Worm (Caenorhabditis elegans) whole organism, L2 larva: ENCODE results near the gene Y48E1C.4.

Experiments
- C34F6.9 ChIP-seq: fragments of 150-350 bp; optimal IDR thresholded peaks from 2 replicates; lab custom pipeline; 2014; ENCODE audit warnings: missing biosample characterization, missing genetic modification characterization
- F13H6.1 ChIP-seq: sonication (generic microtip); optimal IDR thresholded peaks from 2 replicates; lab custom pipeline; 2016; ENCODE audit warnings: missing genetic modification characterization, missing compliant biosample characterization
- R02D3.7 ChIP-seq: fragments of 150-350 bp; optimal IDR thresholded peaks from 2 replicates; lab custom pipeline; 2014; ENCODE audit warnings: missing biosample characterization, missing genetic modification characterization
- Y55F3AM.14 ChIP-seq: fragments of 200-800 bp; sonication (Bioruptor generic); optimal IDR thresholded peaks from 2 replicates; lab custom pipeline; 2018; ENCODE audit warnings: mild to moderate bottlenecking, missing genetic modification characterization, missing compliant biosample characterization
- ZK546.5 ChIP-seq: sonication (generic microtip); optimal IDR thresholded peaks from 2 replicates; lab custom pipeline; 2017; ENCODE audit warnings: missing biosample characterization, missing genetic modification characterization
- alr-1 ChIP-seq: fragments of 150-350 bp; optimal IDR thresholded peaks from 2 replicates; lab custom pipeline; 2014; ENCODE audit warnings: missing biosample characterization, missing genetic modification characterization
- aly-2 ChIP-seq: fragments of 150-350 bp; optimal IDR thresholded peaks from 2 replicates; lab custom pipeline; 2014; ENCODE audit warnings: missing biosample characterization, missing genetic modification characterization
- ama-1 ChIP-seq: fragments of 150-350 bp; optimal IDR thresholded peaks from 2 replicates; lab custom pipeline; 2018; ENCODE audit warnings: inconsistent platforms
- blmp-1 ChIP-seq: sonication (generic microtip); optimal IDR thresholded peaks from 2 replicates; lab custom pipeline; 2017; ENCODE audit warnings: missing genetic modification characterization, mild to moderate bottlenecking, missing compliant biosample characterization, antibody characterized with exemption, moderate library complexity; ENCODE audit not compliant: insufficient read depth
- ceh-16 ChIP-seq: fragments of 150-350 bp; optimal IDR thresholded peaks from 2 replicates; lab custom pipeline; 2014; ENCODE audit warnings: missing biosample characterization, missing genetic modification characterization
- ceh-82 ChIP-seq: fragments of 150-350 bp; optimal IDR thresholded peaks from 2 replicates; lab custom pipeline; 2014; ENCODE audit warnings: missing biosample characterization, missing genetic modification characterization
- crh-2 ChIP-seq: sonication (generic microtip); optimal IDR thresholded peaks from 2 replicates; lab custom pipeline; 2017; ENCODE audit warnings: missing biosample characterization, missing genetic modification characterization
- dmd-4 ChIP-seq: sonication (generic microtip); optimal IDR thresholded peaks from 2 replicates; lab custom pipeline; 2017; ENCODE audit warnings: missing biosample characterization, missing genetic modification characterization
- egl-27 ChIP-seq: sonication (generic microtip); optimal IDR thresholded peaks from 3 replicates; lab custom pipeline; 2017; ENCODE audit warnings: missing biosample characterization, missing genetic modification reagents, missing genetic modification characterization
- elt-1 ChIP-seq: fragments of 150-350 bp; optimal IDR thresholded peaks from 2 replicates; lab custom pipeline; 2014; ENCODE audit warnings: missing biosample characterization, missing genetic modification characterization
- elt-3 ChIP-seq: sonication (generic microtip); optimal IDR thresholded peaks from 2 replicates; lab custom pipeline; 2017; ENCODE audit warnings: missing biosample characterization, missing genetic modification characterization
- fos-1 ChIP-seq: fragments of 150-350 bp; optimal IDR thresholded peaks from 2 replicates; lab custom pipeline; 2014; ENCODE audit warnings: missing biosample characterization, missing genetic modification characterization
- gmeb-1 ChIP-seq: fragments of 150-350 bp; optimal IDR thresholded peaks from 2 replicates; lab custom pipeline; 2014; ENCODE audit warnings: missing biosample characterization, missing genetic modification characterization
- lin-11 ChIP-seq: fragments of 150-350 bp; sonication (generic microtip); optimal IDR thresholded peaks from 2 replicates; lab custom pipeline; 2014; ENCODE audit warnings: missing biosample characterization, missing genetic modification characterization, inconsistent platforms, mixed read lengths
- lin-13 ChIP-seq: fragments of 150-350 bp; optimal IDR thresholded peaks from 2 replicates; lab custom pipeline; 2014; ENCODE audit warnings: missing biosample characterization, missing genetic modification reagents, missing genetic modification characterization
- lin-39 ChIP-seq: fragments of 150-350 bp; optimal IDR thresholded peaks from 2 replicates; lab custom pipeline; 2014; ENCODE audit warnings: missing biosample characterization, missing genetic modification reagents, missing genetic modification characterization
- mab-5 ChIP-seq: fragments of 150-350 bp; optimal IDR thresholded peaks from 2 replicates; lab custom pipeline; 2014; ENCODE audit warnings: missing biosample characterization, missing genetic modification characterization
- mbf-1 ChIP-seq: sonication (generic microtip); optimal IDR thresholded peaks from 2 replicates; lab custom pipeline; 2017; ENCODE audit warnings: missing biosample characterization, missing genetic modification characterization
- mdl-1 ChIP-seq, 2 experiments: fragments of 150-350 bp in 1 of 2; sonication (generic microtip) in 1 of 2; optimal IDR thresholded peaks; 2 replicates each; lab custom pipeline; 2017; ENCODE audit warnings: missing biosample characterization in 2 of 2, missing genetic modification characterization in 2 of 2
- nhr-10 ChIP-seq: sonication (generic microtip); optimal IDR thresholded peaks from 2 replicates; lab custom pipeline; 2017; ENCODE audit warnings: missing biosample characterization, missing genetic modification characterization
- nhr-11 ChIP-seq: fragments of 150-350 bp; optimal IDR thresholded peaks from 2 replicates; lab custom pipeline; 2014; ENCODE audit warnings: missing biosample characterization, missing genetic modification characterization
- nhr-12 ChIP-seq: fragments of 150-350 bp; optimal IDR thresholded peaks from 2 replicates; lab custom pipeline; 2014; ENCODE audit warnings: missing biosample characterization, missing genetic modification characterization
- nhr-129 ChIP-seq: fragments of 150-350 bp; optimal IDR thresholded peaks from 2 replicates; lab custom pipeline; 2014; ENCODE audit warnings: missing biosample characterization, missing genetic modification characterization
- nhr-21 ChIP-seq: fragments of 150-350 bp; optimal IDR thresholded peaks from 2 replicates; lab custom pipeline; 2014; ENCODE audit warnings: missing biosample characterization, missing genetic modification characterization
- nhr-237 ChIP-seq: fragments of 150-350 bp; optimal IDR thresholded peaks from 2 replicates; lab custom pipeline; 2014; ENCODE audit warnings: missing biosample characterization, missing genetic modification characterization
- nhr-25 ChIP-seq: fragments of 150-350 bp; sonication (generic microtip); optimal IDR thresholded peaks from 3 replicates; lab custom pipeline; 2014; ENCODE audit warnings: missing biosample characterization, missing genetic modification characterization
- nhr-6 ChIP-seq: fragments of 150-350 bp; optimal IDR thresholded peaks from 2 replicates; lab custom pipeline; 2014; ENCODE audit warnings: missing biosample characterization, missing genetic modification characterization
- nhr-77 ChIP-seq: fragments of 150-350 bp; optimal IDR thresholded peaks from 2 replicates; lab custom pipeline; 2014; ENCODE audit warnings: missing biosample characterization, missing genetic modification characterization
- peb-1 ChIP-seq: fragments of 150-350 bp; optimal IDR thresholded peaks from 2 replicates; lab custom pipeline; 2014; ENCODE audit warnings: missing biosample characterization, missing genetic modification characterization
- sem-4 ChIP-seq: fragments of 150-350 bp; optimal IDR thresholded peaks from 2 replicates; lab custom pipeline; 2014; ENCODE audit warnings: missing biosample characterization, missing genetic modification reagents, missing genetic modification characterization
- sma-3 ChIP-seq: sonication (generic microtip); optimal IDR thresholded peaks from 2 replicates; lab custom pipeline; 2016; ENCODE audit warnings: missing genetic modification reagents, missing genetic modification characterization, missing compliant biosample characterization
- sma-9 ChIP-seq, 2 experiments: fragments of 150-350 bp in 1 of 2; sonication (generic microtip) in 1 of 2; optimal IDR thresholded peaks; 2 replicates each; lab custom pipeline; 2014 to 2016; ENCODE audit warnings: missing genetic modification characterization in 2 of 2, mild to moderate bottlenecking in 1 of 2, missing biosample characterization in 1 of 2, missing compliant biosample characterization in 1 of 2, missing genetic modification reagents in 1 of 2, moderate library complexity in 1 of 2
- snpc-4 ChIP-seq: fragments of 150-350 bp; optimal IDR thresholded peaks from 2 replicates; lab custom pipeline; 2014; ENCODE audit warnings: missing biosample characterization, missing genetic modification characterization
- unc-39 ChIP-seq: fragments of 150-350 bp; optimal IDR thresholded peaks from 2 replicates; lab custom pipeline; 2014; ENCODE audit warnings: missing biosample characterization, missing genetic modification characterization
- unc-55 ChIP-seq: fragments of 150-350 bp; sonication (generic microtip); optimal IDR thresholded peaks from 3 replicates; lab custom pipeline; 2014; ENCODE audit warnings: missing biosample characterization, missing genetic modification reagents, missing genetic modification characterization
- unc-62 ChIP-seq: fragments of 150-350 bp; optimal IDR thresholded peaks from 2 replicates; lab custom pipeline; 2014; ENCODE audit warnings: missing biosample characterization, missing genetic modification reagents, missing genetic modification characterization
- zag-1 ChIP-seq: fragments of 150-350 bp; optimal IDR thresholded peaks from 2 replicates; lab custom pipeline; 2014; ENCODE audit warnings: missing biosample characterization, missing genetic modification characterization
- ztf-1 ChIP-seq: fragments of 200-800 bp; sonication (Bioruptor generic); conservative IDR thresholded peaks from 2 replicates; pipeline ENCODE4 v1.3.6; 2022; ENCODE audit warnings: missing genetic modification characterization, missing compliant biosample characterization
- ztf-11 ChIP-seq: sonication (generic microtip); optimal IDR thresholded peaks from 2 replicates; lab custom pipeline; 2017; ENCODE audit warnings: missing biosample characterization, missing genetic modification characterization

Gene Y48E1C.4

ce11 chrII:13467838-13468389, 31.3 kb upstream of the Y48E1C.4 start:
- no peak for TF ChIP-seq nhr-21 (tag; lab: Kevin White, UChicago)
- no peak for TF ChIP-seq unc-39
- TF ChIP-seq lin-39 (tag; lab: Kevin White, UChicago) = no peak
- TF ChIP-seq F13H6.1 (tag; lab: Kevin White, UChicago) = peak; percentile 18
- no peak for TF ChIP-seq lin-11 (tag; lab: Kevin White, UChicago)
- TF ChIP-seq mdl-1 (tag; optimal IDR thresholded peaks at IDR 0.05; lab: Kevin White, UChicago) = no peak
- TF ChIP-seq ceh-16 = no peak
- TF ChIP-seq nhr-129 = peak; percentile 54
- TF ChIP-seq alr-1 = no peak
- peak; percentile 32 for TF ChIP-seq sma-3 (GFP tag; lab: Kevin White, UChicago)
- no peak for TF ChIP-seq elt-1 (tag; lab: Kevin White, UChicago)
- TF ChIP-seq ama-1 (lab: Kevin White, UChicago) = no peak
- TF ChIP-seq mab-5 (tag; lab: Kevin White, UChicago) = no peak
- TF ChIP-seq fos-1 = peak; percentile 86
- peak; percentile 92 for TF ChIP-seq sma-9 (GFP tag; optimal IDR thresholded peaks at IDR 0.05; lab: Kevin White, UChicago)
- no peak for TF ChIP-seq sma-9 (tag; optimal IDR thresholded peaks at IDR 0.05; lab: Kevin White, UChicago)
- TF ChIP-seq R02D3.7 = no peak
- TF ChIP-seq aly-2 (tag; lab: Kevin White, UChicago) = no peak
- peak; percentile 69 for TF ChIP-seq crh-2 (tag; lab: Kevin White, UChicago)
- TF ChIP-seq nhr-10 (tag; lab: Kevin White, UChicago) = no peak

DNA sequence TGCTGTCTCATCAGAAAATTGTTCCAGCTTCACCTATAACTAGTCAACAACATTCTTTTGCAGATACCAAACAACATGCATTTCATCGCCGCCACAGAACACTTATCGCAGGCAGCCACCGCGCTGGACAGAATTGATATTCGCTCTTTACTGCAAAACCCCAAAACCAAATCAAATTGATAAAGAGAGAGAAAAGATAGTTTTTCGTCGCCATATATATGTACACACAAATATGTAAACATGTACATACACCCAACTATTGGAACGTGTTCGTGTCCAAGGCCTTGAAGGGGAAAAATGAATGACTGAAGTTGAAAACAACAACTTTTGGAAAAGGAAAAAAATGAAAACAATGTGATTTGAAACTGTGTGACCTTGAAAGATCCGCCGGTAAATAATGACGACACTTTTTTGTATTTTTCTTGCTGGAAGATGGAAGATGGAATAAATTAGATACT, 28.8 kb upstream of the Y48E1C.4 start:
- TF ChIP-seq elt-3 = no peak
- peak; percentile 1 for TF ChIP-seq blmp-1
- peak; percentile 83 for TF ChIP-seq nhr-25 (tag; lab: Kevin White, UChicago)
- TF ChIP-seq nhr-11 (tag; lab: Kevin White, UChicago) = no peak
- TF ChIP-seq elt-1 (tag; lab: Kevin White, UChicago) = no peak
- TF ChIP-seq crh-2 (tag; lab: Kevin White, UChicago) = peak; percentile 35
- TF ChIP-seq mbf-1 (tag; lab: Kevin White, UChicago) = no peak
- TF ChIP-seq fos-1 = peak; percentile 35
- TF ChIP-seq sma-3 (GFP tag; lab: Kevin White, UChicago) = peak; percentile 47
- peak; percentile 30 for TF ChIP-seq nhr-129
- TF ChIP-seq, all 48 proteins: peak for 6

- no peak for TF ChIP-seq mbf-1 (tag; lab: Kevin White, UChicago)
- no peak for TF ChIP-seq peb-1 (tag; lab: Kevin White, UChicago)
- no peak for TF ChIP-seq elt-1 (tag; lab: Kevin White, UChicago)
- TF ChIP-seq snpc-4 = peak; percentile 11
- TF ChIP-seq unc-55 (GFP tag; lab: Kevin White, UChicago) = no peak
- TF ChIP-seq ztf-1 (GFP tag; lab: Robert Waterston, UW) = no peak
- TF ChIP-seq blmp-1 = peak; percentile 71
- peak; percentile 85 for TF ChIP-seq nhr-25 (tag; lab: Kevin White, UChicago)
- TF ChIP-seq C34F6.9 (tag; lab: Kevin White, UChicago) = peak; percentile 53
- no peak for TF ChIP-seq elt-3
- peak; percentile 87 for TF ChIP-seq egl-27 (tag; lab: Kevin White, UChicago)
- no peak for TF ChIP-seq aly-2 (tag; lab: Kevin White, UChicago)
- no peak for TF ChIP-seq unc-62 (GFP tag; lab: Kevin White, UChicago)
- no peak for TF ChIP-seq dmd-4 (tag; lab: Kevin White, UChicago)
- peak; percentile 40 for TF ChIP-seq lin-11 (tag; lab: Kevin White, UChicago)
- TF ChIP-seq nhr-237 = no peak
- peak; percentile 79 for TF ChIP-seq nhr-129
- TF ChIP-seq nhr-11 (tag; lab: Kevin White, UChicago) = no peak
- TF ChIP-seq R02D3.7 = no peak
- no peak for TF ChIP-seq ceh-82 (tag; lab: Kevin White, UChicago)
- TF ChIP-seq gmeb-1 (tag; lab: Kevin White, UChicago) = peak; percentile 62
- peak; percentile 97 for TF ChIP-seq nhr-21 (tag; lab: Kevin White, UChicago)
- TF ChIP-seq alr-1 = no peak
- TF ChIP-seq fos-1 = peak; percentile 77
- TF ChIP-seq crh-2 (tag; lab: Kevin White, UChicago) = peak; percentile 70
- no peak for TF ChIP-seq nhr-12 (tag; lab: Kevin White, UChicago)
- TF ChIP-seq unc-39 = no peak
- TF ChIP-seq nhr-6 = peak; percentile 71
- peak; percentile 85 for TF ChIP-seq sma-3 (GFP tag; lab: Kevin White, UChicago)
- TF ChIP-seq mdl-1 (tag; optimal IDR thresholded peaks at IDR 0.05; lab: Kevin White, UChicago) = peak; percentile 9 to 40
- TF ChIP-seq Y55F3AM.14 (GFP tag; lab: Kevin White, UChicago) = peak; percentile 81
- no peak for TF ChIP-seq zag-1 (tag; lab: Kevin White, UChicago)
- TF ChIP-seq nhr-77 (tag; lab: Kevin White, UChicago) = no peak
- no peak for TF ChIP-seq ztf-11 (tag; lab: Kevin White, UChicago)
- peak; percentile 31 for TF ChIP-seq lin-13 (GFP tag; lab: Kevin White, UChicago)
- peak; percentile 68 for TF ChIP-seq sem-4 (tag; lab: Kevin White, UChicago)
- TF ChIP-seq lin-39 (tag; lab: Kevin White, UChicago) = no peak
- TF ChIP-seq ZK546.5 (tag; lab: Kevin White, UChicago) = no peak
- TF ChIP-seq nhr-10 (tag; lab: Kevin White, UChicago) = peak; percentile 35
- peak; percentile 98 for TF ChIP-seq sma-9 (GFP tag; optimal IDR thresholded peaks at IDR 0.05; lab: Kevin White, UChicago)
- TF ChIP-seq sma-9 (tag; optimal IDR thresholded peaks at IDR 0.05; lab: Kevin White, UChicago) = no peak
Observed at ce11 chrII:13461604-13462375, 25.2 kb upstream of the Y48E1C.4 start.
